Fruit fly (Drosophila melanogaster) whole organism, wandering third instar larva: ENCODE data around the gene how.

Experiments
- Hnf4 ChIP-seq: fragments of 200-800 bp; sonication (Bioruptor generic); optimal IDR thresholded peaks from 2 replicates; lab custom pipeline; 2016; ENCODE audit warnings: missing biosample characterization, mild to moderate bottlenecking, missing genetic modification characterization
- Myc ChIP-seq: fragments of >200 bp; optimal IDR thresholded peaks from 2 replicates; lab custom pipeline; 2017
- brk ChIP-seq: fragments of 200-800 bp; sonication (Bioruptor generic); optimal IDR thresholded peaks from 2 replicates; lab custom pipeline; 2016; ENCODE audit warnings: missing biosample characterization, mild to moderate bottlenecking, missing genetic modification characterization
- dl ChIP-seq, 2 experiments: fragments of 175-275, 200-275 bp in 1 of 2; fragments of 200-275 bp in 1 of 2; sonication (Bioruptor generic); optimal IDR thresholded peaks; lab custom pipeline; 2018; ENCODE audit warnings: mild to moderate bottlenecking in 2 of 2, missing biosample characterization in 2 of 2, missing genetic modification characterization in 2 of 2, moderate library complexity in 2 of 2; ENCODE audit not compliant: partially characterized antibody in 2 of 2, insufficient read depth in 1 of 2
- dsf ChIP-seq: sonication (Bioruptor generic); optimal IDR thresholded peaks from 2 replicates; lab custom pipeline; 2016; ENCODE audit warnings: missing biosample characterization, missing genetic modification characterization, borderline replicate concordance
- ey ChIP-seq: fragments of 200-800 bp; sonication (Bioruptor generic); optimal IDR thresholded peaks from 2 replicates; lab custom pipeline; 2016; ENCODE audit warnings: missing biosample characterization, missing genetic modification characterization
- fru ChIP-seq: fragments of 200-800 bp; sonication (Bioruptor generic); optimal IDR thresholded peaks from 3 replicates; lab custom pipeline; 2016; ENCODE audit warnings: missing biosample characterization, mild to moderate bottlenecking, missing genetic modification characterization
- lola ChIP-seq: fragments of >200 bp; optimal IDR thresholded peaks from 2 replicates; lab custom pipeline; 2017; ENCODE audit warnings: missing biosample characterization, missing genetic modification characterization
- tai ChIP-seq: sonication (Bioruptor generic); optimal IDR thresholded peaks from 2 replicates; lab custom pipeline; 2016; ENCODE audit warnings: missing biosample characterization, missing genetic modification characterization

dm6 chr3R:21999641-22000040 is 42.4 kb upstream of the how start:
- TF ChIP-seq dsf (GFP tag; lab: Kevin White, UChicago) (no peak), Hnf4 (no peak), tai (GFP tag; lab: Kevin White, UChicago) (no peak), lola (GFP tag; lab: Kevin White, UChicago) (no peak), dl (GFP tag; optimal IDR thresholded peaks at IDR 0.05; lab: Kevin White, UChicago; ENCODE audit: insufficient read depth in 1 of 2, partially characterized antibody in 2 of 2) (no peak), brk (GFP tag; lab: Kevin White, UChicago) (no peak), fru (GFP tag; lab: Kevin White, UChicago) (no peak), ey (GFP tag; lab: Kevin White, UChicago) (no peak), Myc (no peak)
